Worm (Caenorhabditis elegans): Measurements from ENCODE around the gene ZK1240.1.

ce11 chrII:2298742-2299141 is 30.4 kb upstream of the ZK1240.1 start, which contains the start of gene B0281.4:
- TF ChIP-seq mdl-1 (tag; optimal IDR thresholded peaks at IDR 0.05) (no peak), lin-13 (GFP tag; optimal IDR thresholded peaks at IDR 0.05) (no peak), dsc-1 (tag; optimal IDR thresholded peaks at IDR 0.05) (no peak), nhr-237 (tag; optimal IDR thresholded peaks at IDR 0.05) (no peak), lin-39 (tag; optimal IDR thresholded peaks at IDR 0.05) (no peak), fos-1 (tag; optimal IDR thresholded peaks at IDR 0.05) (no peak), elt-2 (tag; optimal IDR thresholded peaks at IDR 0.05) (no peak), nhr-11 (tag; optimal IDR thresholded peaks at IDR 0.05) (no peak), sup-37 (GFP tag; optimal IDR thresholded peaks at IDR 0.05) (no peak), mef-2 (tag; optimal IDR thresholded peaks at IDR 0.05) (no peak), nhr-77 (tag; optimal IDR thresholded peaks at IDR 0.05) (no peak)

All from whole organism, L1 larva.